Worm (Caenorhabditis elegans): Measurements from ENCODE around the gene ubxn-5.
A peak's percentile ranks its signal among the peaks of the same experiment; 100 is the strongest.

ubxn-5 gene

DNA sequence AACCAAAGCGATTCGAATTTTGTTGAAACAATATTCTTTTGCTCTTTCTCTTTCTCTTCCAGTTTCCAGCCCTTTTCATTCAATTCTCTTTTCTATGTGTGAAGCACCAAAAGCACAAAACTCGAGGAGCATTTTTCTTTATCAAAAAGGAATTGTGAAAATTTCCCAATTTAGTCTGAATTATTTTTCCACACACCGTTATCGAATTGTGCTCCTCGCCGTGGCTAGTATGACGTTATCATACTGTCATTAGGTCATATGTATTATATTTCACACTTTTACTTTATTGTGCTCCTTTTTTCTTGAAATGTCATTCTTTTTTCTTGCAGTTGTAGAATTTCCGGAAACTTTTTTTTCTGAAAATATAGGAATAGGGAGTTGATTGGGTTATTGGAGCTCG is 12.7 kb downstream of the ubxn-5 start:
- no peak for TF ChIP-seq ref-1 (GFP tag; conservative IDR thresholded peaks at IDR 0.05)
- TF ChIP-seq cog-1 (tag; optimal IDR thresholded peaks at IDR 0.05) = no peak
- no peak for TF ChIP-seq tab-1 (GFP tag; IDR thresholded peaks at IDR 0.05)
- TF ChIP-seq med-1 (GFP tag; optimal IDR thresholded peaks at IDR 0.05; ENCODE audit: insufficient read depth) = no peak
- no peak for TF ChIP-seq ztf-23 (GFP tag; IDR thresholded peaks at IDR 0.05)
- no peak for TF ChIP-seq T22C8.4 (GFP tag; IDR thresholded peaks at IDR 0.05)
- no peak for TF ChIP-seq klf-2 (GFP tag; conservative IDR thresholded peaks at IDR 0.05)
- TF ChIP-seq ztf-29 (GFP tag; IDR thresholded peaks at IDR 0.05) = no peak
- TF ChIP-seq flt-1 (GFP tag; IDR thresholded peaks at IDR 0.05) = no peak

DNA sequence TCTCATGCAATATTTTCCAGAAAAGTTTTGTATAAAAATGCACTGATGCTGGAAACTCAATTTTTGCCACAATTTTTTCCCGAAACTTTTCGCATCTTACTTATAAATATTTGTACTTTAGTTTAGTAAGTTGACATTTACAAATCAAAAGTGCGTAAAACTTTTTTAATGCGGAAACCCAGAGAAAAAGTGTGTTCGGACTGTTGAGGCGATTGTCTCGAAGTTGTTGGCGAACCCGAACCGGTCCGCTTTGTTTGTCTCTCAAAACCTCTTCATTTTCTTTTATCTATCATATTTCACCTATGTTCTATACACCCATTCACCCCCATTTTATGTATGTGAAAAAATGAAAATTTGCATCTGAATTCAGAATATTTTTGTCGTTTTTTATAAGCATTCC is 13.7 kb downstream of the ubxn-5 start:
- TF ChIP-seq med-1 (GFP tag; optimal IDR thresholded peaks at IDR 0.05; ENCODE audit: insufficient read depth) (no peak), ztf-29 (GFP tag; IDR thresholded peaks at IDR 0.05) (no peak), ref-1 (GFP tag; conservative IDR thresholded peaks at IDR 0.05) (no peak), klf-2 (GFP tag; conservative IDR thresholded peaks at IDR 0.05) (no peak), ztf-23 (GFP tag; IDR thresholded peaks at IDR 0.05) (no peak)

DNA sequence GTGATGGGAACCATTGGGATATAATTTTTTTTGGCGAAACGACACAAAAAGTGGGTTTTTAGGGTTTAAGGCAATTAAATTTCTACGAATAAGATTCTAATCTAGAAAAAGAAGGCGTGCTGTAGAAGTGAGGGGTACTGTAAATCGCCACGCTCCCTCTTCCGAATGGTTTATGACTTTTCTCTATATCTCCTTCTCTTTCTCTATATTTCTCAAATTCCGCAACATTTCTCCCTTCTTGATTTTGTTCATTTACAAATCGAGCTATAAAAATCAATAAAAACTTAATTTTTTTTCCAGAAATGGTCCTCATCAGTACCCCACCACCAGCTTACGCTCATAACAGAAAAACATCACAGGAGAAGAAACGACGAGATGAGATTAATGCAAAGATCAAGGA is 16.1 kb downstream of the ubxn-5 start, which contains the start of gene ref-1:
Gene ref-1 (plus strand): TSS at position 301 of the 400 bp plus-strand sequence.
- TF ChIP-seq cog-1 (tag; optimal IDR thresholded peaks at IDR 0.05) (no peak), ref-1 (GFP tag; conservative IDR thresholded peaks at IDR 0.05) (no peak), tab-1 (GFP tag; IDR thresholded peaks at IDR 0.05) (no peak), flt-1 (GFP tag; IDR thresholded peaks at IDR 0.05) (no peak), med-1 (GFP tag; optimal IDR thresholded peaks at IDR 0.05; ENCODE audit: insufficient read depth) (no peak), klf-2 (GFP tag; conservative IDR thresholded peaks at IDR 0.05) (no peak), ztf-23 (GFP tag; IDR thresholded peaks at IDR 0.05) (no peak), ztf-29 (GFP tag; IDR thresholded peaks at IDR 0.05) (no peak), T22C8.4 (GFP tag; IDR thresholded peaks at IDR 0.05) (no peak)

DNA sequence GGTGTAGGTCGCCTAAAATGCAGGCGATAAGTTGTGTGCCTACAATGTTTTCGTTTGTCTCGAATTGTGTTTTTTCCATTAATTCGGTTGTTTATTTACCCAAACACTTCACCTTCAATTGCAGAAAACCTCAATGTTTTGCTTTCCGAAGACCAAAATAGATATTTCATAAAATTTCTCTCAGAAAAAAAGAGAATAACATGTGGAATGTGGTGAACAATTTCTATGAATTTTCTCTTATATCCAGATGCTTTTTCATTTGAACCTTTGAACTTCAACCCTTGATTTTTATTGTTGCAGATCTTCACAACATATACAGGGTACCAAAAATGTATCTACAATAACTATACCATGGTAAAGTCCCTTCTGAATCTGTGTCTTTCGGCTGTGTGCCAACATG is 27.9 kb downstream of the ubxn-5 start, which contains the start of gene T01E8.1:
Gene T01E8.1 (plus strand): TSS at position 301 of the 400 bp plus-strand sequence.
- TF ChIP-seq cog-1 (tag; optimal IDR thresholded peaks at IDR 0.05) (no peak), ztf-29 (GFP tag; IDR thresholded peaks at IDR 0.05) (no peak), tab-1 (GFP tag; IDR thresholded peaks at IDR 0.05) (no peak), T22C8.4 (GFP tag; IDR thresholded peaks at IDR 0.05) (no peak), klf-2 (GFP tag; conservative IDR thresholded peaks at IDR 0.05) (no peak), flt-1 (GFP tag; IDR thresholded peaks at IDR 0.05) (no peak), ref-1 (GFP tag; conservative IDR thresholded peaks at IDR 0.05) (no peak), med-1 (GFP tag; optimal IDR thresholded peaks at IDR 0.05; ENCODE audit: insufficient read depth) (no peak), ztf-23 (GFP tag; IDR thresholded peaks at IDR 0.05) (no peak)

DNA sequence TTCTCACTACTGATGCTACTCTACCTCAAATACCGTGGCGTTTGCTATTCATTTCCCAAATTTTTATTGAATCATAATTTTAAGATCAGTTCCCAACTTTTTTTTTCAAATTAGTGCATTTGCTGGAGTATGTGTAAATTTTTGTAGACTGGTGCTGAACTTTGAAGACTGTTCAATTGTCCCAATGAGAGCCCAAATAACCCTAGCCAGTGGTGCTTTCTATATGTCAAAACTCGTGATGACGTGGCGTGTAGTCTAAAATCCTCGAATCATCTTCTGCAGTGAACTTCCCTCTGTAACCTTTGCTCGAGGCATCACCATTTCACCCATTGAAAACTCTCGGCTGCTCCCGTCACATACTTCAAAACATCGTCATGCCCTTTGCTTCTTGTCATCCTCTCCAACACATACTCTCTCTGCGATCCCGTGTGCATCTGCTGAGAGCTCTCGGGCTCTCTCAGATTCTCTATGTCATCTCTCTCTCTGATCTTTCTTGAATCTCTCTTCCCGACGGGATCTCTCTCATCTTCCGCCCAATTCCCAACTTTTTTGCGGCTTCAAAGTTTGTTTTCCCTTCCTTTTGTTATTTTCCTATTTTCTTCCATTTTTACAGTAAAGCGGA is 29.8 kb downstream of the ubxn-5 start:
- no peak for TF ChIP-seq T22C8.4 (GFP tag; IDR thresholded peaks at IDR 0.05)
- no peak for TF ChIP-seq ztf-23 (GFP tag; IDR thresholded peaks at IDR 0.05)
- TF ChIP-seq cog-1 (tag; optimal IDR thresholded peaks at IDR 0.05) = no peak
- no peak for TF ChIP-seq flt-1 (GFP tag; IDR thresholded peaks at IDR 0.05)
- no peak for TF ChIP-seq ref-1 (GFP tag; conservative IDR thresholded peaks at IDR 0.05)
- TF ChIP-seq klf-2 (GFP tag; conservative IDR thresholded peaks at IDR 0.05) = no peak
- no peak for TF ChIP-seq ztf-29 (GFP tag; IDR thresholded peaks at IDR 0.05)
- TF ChIP-seq tab-1 (GFP tag; IDR thresholded peaks at IDR 0.05) = no peak

DNA sequence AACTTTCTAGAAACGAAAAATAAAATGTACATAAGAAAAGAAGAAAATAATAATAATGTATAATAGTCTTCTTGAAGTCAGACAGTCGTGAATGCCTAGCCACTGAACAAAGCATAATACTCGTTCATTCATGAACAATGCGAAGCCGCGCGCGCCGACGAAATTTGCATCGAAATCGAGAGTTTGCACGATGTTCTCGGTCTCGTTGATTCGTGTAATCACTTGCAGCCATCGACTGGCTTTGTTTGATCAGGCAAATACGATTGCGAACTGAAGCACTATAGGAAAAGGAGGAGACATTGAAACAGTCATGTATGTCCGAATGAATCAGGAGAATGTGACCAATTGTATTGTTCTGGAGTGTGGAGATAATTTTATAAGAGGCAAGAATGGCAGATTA is 30.5 kb downstream of the ubxn-5 start:
- TF ChIP-seq ref-1 (GFP tag; conservative IDR thresholded peaks at IDR 0.05) (no peak), T22C8.4 (GFP tag; IDR thresholded peaks at IDR 0.05) (no peak), ztf-29 (GFP tag; IDR thresholded peaks at IDR 0.05) (no peak), ztf-23 (GFP tag; IDR thresholded peaks at IDR 0.05) (no peak), cog-1 (tag; optimal IDR thresholded peaks at IDR 0.05) (no peak), klf-2 (GFP tag; conservative IDR thresholded peaks at IDR 0.05) (no peak), tab-1 (GFP tag; IDR thresholded peaks at IDR 0.05) (no peak), flt-1 (GFP tag; IDR thresholded peaks at IDR 0.05) (no peak), med-1 (GFP tag; optimal IDR thresholded peaks at IDR 0.05; ENCODE audit: insufficient read depth) (no peak)

DNA sequence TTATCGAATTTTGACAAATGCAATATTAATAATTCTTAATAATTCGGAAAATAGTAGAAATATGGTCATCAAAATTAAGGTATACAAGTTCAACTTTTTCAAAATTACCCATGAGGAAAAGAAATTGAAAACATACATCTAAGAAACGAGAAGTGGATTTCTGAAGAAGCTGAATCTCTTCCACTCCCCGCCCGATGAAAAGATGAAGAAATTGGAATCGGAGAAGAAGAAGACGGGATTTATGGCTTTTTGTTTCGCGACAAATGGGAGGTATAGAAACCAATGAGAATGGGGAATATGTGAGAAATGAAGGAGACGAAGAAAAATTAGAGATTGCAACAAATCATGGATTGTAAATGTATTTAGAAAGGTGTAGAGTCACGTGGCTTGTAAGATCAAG is 31.2 kb downstream of the ubxn-5 start:
- no peak for TF ChIP-seq ref-1 (GFP tag; conservative IDR thresholded peaks at IDR 0.05)
- TF ChIP-seq flt-1 (GFP tag; IDR thresholded peaks at IDR 0.05) = no peak
- TF ChIP-seq cog-1 (tag; optimal IDR thresholded peaks at IDR 0.05) = no peak
- TF ChIP-seq tab-1 (GFP tag; IDR thresholded peaks at IDR 0.05) = no peak
- TF ChIP-seq ztf-23 (GFP tag; IDR thresholded peaks at IDR 0.05) = no peak
- TF ChIP-seq klf-2 (GFP tag; conservative IDR thresholded peaks at IDR 0.05) = no peak
- TF ChIP-seq med-1 (GFP tag; optimal IDR thresholded peaks at IDR 0.05; ENCODE audit: insufficient read depth) = no peak
- TF ChIP-seq T22C8.4 (GFP tag; IDR thresholded peaks at IDR 0.05) = no peak
- TF ChIP-seq ztf-29 (GFP tag; IDR thresholded peaks at IDR 0.05) = no peak

DNA sequence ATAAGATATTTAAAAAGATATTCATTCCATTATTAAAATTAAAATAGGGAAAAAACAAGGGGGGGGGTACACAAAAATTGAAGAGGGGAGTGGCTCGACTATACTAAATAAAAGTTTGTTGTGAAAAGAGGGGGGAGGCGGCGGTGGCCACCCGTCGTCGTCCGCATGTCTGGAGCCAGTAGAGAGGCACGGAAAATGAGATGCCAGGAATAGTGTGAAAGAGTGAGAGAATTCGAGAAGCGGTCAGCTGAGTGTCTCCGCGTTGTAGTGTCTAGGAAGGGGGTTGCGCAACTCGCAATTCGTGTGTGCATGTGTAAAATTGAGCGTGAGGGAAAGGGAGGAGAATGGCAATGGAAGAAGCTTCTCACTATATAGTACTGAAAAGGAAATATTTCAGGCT is 32.0 kb downstream of the ubxn-5 start:
- no peak for TF ChIP-seq ref-1 (GFP tag; conservative IDR thresholded peaks at IDR 0.05)
- TF ChIP-seq klf-2 (GFP tag; conservative IDR thresholded peaks at IDR 0.05) = 0 out of 2 replicates have a peak, but pooled peaks have one; percentile 26
- peak; percentile 54 for TF ChIP-seq cog-1 (tag; optimal IDR thresholded peaks at IDR 0.05)
- TF ChIP-seq T22C8.4 (GFP tag; IDR thresholded peaks at IDR 0.05) = no peak
- TF ChIP-seq tab-1 (GFP tag; IDR thresholded peaks at IDR 0.05) = no peak

DNA sequence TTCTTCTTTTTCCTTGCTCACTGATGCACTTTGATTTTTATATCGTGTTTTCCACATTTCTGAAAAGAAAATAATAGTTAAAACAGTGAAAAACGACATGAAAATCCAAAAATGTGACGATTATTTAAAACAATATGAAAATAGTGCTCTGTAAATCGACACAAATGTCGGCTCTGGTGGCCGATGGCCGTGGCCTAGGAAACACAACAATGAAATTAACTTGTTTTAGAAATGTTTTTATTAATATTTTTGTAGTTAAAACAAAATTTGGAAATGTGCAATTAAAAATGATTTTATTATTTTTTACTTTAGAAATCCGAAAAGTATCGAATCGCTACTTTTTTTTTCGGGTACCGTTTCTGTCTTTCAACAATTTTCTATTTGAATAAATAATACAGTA is 33.5 kb downstream of the ubxn-5 start, which contains the start of gene arv-1:
Gene arv-1 (minus strand): TSS at position 65 of the 400 bp plus-strand sequence.
- TF ChIP-seq ztf-23 (GFP tag; IDR thresholded peaks at IDR 0.05) (0 out of 2 replicates have a peak, but pooled peaks have one; percentile 38), T22C8.4 (GFP tag; IDR thresholded peaks at IDR 0.05) (no peak), cog-1 (tag; optimal IDR thresholded peaks at IDR 0.05) (peak; percentile 18), flt-1 (GFP tag; IDR thresholded peaks at IDR 0.05) (peak; percentile 38; the same call in 1 of the 2 replicates), ref-1 (GFP tag; conservative IDR thresholded peaks at IDR 0.05) (no peak)

DNA sequence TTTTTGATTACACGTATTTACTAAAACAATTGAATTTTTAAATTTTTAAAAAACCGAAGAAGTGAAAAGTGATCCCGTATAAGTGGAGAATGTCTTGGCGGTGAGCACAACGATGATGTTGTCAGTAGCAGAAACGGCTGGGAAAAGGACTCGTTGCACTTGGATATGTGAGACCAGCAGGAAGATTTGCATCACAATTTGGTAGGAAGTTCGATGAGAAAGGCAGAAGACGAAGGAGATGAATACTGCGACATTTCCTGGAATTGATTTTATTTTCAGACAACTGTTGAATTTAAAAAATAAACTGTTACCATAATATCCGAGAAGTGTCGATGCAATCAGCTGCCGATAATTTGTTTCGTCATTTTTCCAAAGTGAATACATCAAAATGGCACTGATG is 34.4 kb downstream of the ubxn-5 start, which contains the start of gene R05H5.4:
Gene R05H5.4 (minus strand): TSS at position 101 of the 400 bp plus-strand sequence.
- TF ChIP-seq ztf-29 (GFP tag; IDR thresholded peaks at IDR 0.05) (no peak), tab-1 (GFP tag; IDR thresholded peaks at IDR 0.05) (no peak), cog-1 (tag; optimal IDR thresholded peaks at IDR 0.05) (no peak), ref-1 (GFP tag; conservative IDR thresholded peaks at IDR 0.05) (no peak), klf-2 (GFP tag; conservative IDR thresholded peaks at IDR 0.05) (no peak), med-1 (GFP tag; optimal IDR thresholded peaks at IDR 0.05; ENCODE audit: insufficient read depth) (no peak)

Measured in whole organism, midembryonic.